Fruit fly (Drosophila melanogaster) whole organism, embryonic: ENCODE data around the gene cher.

ENCODE experiments used
- Abd-B ChIP-seq: fragments of 200-800 bp; sonication (Bioruptor generic); optimal IDR thresholded peaks from 2 replicates; lab custom pipeline; 2018; ENCODE audit warnings: missing biosample characterization, mild to moderate bottlenecking, missing genetic modification characterization, moderate library complexity
- Atf6 ChIP-seq: fragments of 200-800 bp; sonication (Bioruptor generic); IDR thresholded peaks from 2 replicates; pipeline ENCODE4 v1.3.6; 2022; ENCODE audit warnings: missing biosample characterization, missing genetic modification characterization
- CG11085 ChIP-seq: fragments of 200-800 bp; sonication (Bioruptor generic); IDR thresholded peaks from 2 replicates; pipeline ENCODE4 v1.3.6; 2022; ENCODE audit warnings: missing biosample characterization, missing genetic modification characterization
- CG12391 ChIP-seq: fragments of 200-800 bp; sonication (Bioruptor generic); optimal IDR thresholded peaks from 3 replicates; lab custom pipeline; 2018; ENCODE audit warnings: missing biosample characterization, mild to moderate bottlenecking, missing genetic modification characterization, moderate library complexity
- CG13296 ChIP-seq: fragments of 200-800 bp; sonication (Bioruptor generic); optimal IDR thresholded peaks from 3 replicates; lab custom pipeline; 2018; ENCODE audit warnings: missing biosample characterization, mild to moderate bottlenecking, missing genetic modification characterization
- CG13775 ChIP-seq: fragments of 200-800 bp; sonication (Bioruptor generic); optimal IDR thresholded peaks from 3 replicates; lab custom pipeline; 2017; ENCODE audit warnings: missing biosample characterization, mild to moderate bottlenecking, missing genetic modification characterization
- CG14014 ChIP-seq: fragments of 200-800 bp; sonication (Bioruptor generic); IDR thresholded peaks from 2 replicates; pipeline ENCODE4 v1.3.6; 2022; ENCODE audit warnings: missing biosample characterization, missing genetic modification characterization
- CG17186 ChIP-seq: fragments of 200-800 bp; sonication (Bioruptor generic); optimal IDR thresholded peaks from 3 replicates; lab custom pipeline; 2017; ENCODE audit warnings: missing biosample characterization, missing genetic modification reagents, missing genetic modification characterization
- CG17385 ChIP-seq: fragments of 200-800 bp; sonication (Bioruptor generic); optimal IDR thresholded peaks from 3 replicates; lab custom pipeline; 2018; ENCODE audit warnings: missing biosample characterization, mild to moderate bottlenecking, missing genetic modification characterization
- CG18619 ChIP-seq: fragments of 200-800 bp; sonication (Bioruptor generic); optimal IDR thresholded peaks from 3 replicates; lab custom pipeline; 2017; ENCODE audit warnings: missing biosample characterization, mild to moderate bottlenecking, missing genetic modification characterization
- CG32767 ChIP-seq: fragments of 200-800 bp; sonication (Bioruptor generic); IDR thresholded peaks from 2 replicates; pipeline ENCODE4 v1.3.6; 2022; ENCODE audit warnings: missing biosample characterization, missing genetic modification characterization
- CG32772 ChIP-seq: fragments of 200-800 bp; sonication (Bioruptor generic); IDR thresholded peaks from 2 replicates; pipeline ENCODE4 v1.3.6; 2022; ENCODE audit warnings: missing biosample characterization, missing genetic modification characterization
- CG33557 ChIP-seq: fragments of 200-800 bp; sonication (Bioruptor generic); optimal IDR thresholded peaks from 2 replicates; lab custom pipeline; 2019; ENCODE audit warnings: missing biosample characterization, mild to moderate bottlenecking, missing genetic modification characterization, moderate library complexity
- CG3407 ChIP-seq: fragments of 200-800 bp; sonication (Bioruptor generic); optimal IDR thresholded peaks from 2 replicates; lab custom pipeline; 2018; ENCODE audit warnings: missing biosample characterization, mild to moderate bottlenecking, missing genetic modification characterization
- CG34224 ChIP-seq: fragments of 200-800 bp; sonication (Bioruptor generic); IDR thresholded peaks from 3 replicates; pipeline ENCODE4 v1.3.6; 2022; ENCODE audit warnings: missing biosample characterization, missing genetic modification characterization; ENCODE audit not compliant: partially characterized antibody
- CG8089 ChIP-seq: fragments of 200-800 bp; sonication (Bioruptor generic); optimal IDR thresholded peaks from 3 replicates; lab custom pipeline; 2016; ENCODE audit warnings: missing biosample characterization, missing genetic modification characterization
- CG8281 ChIP-seq: fragments of 200-800 bp; sonication (Bioruptor generic); optimal IDR thresholded peaks from 2 replicates; lab custom pipeline; 2018; ENCODE audit warnings: missing biosample characterization, mild to moderate bottlenecking, missing genetic modification characterization, moderate library complexity
- CG9609 ChIP-seq: fragments of 200-800 bp; sonication (Bioruptor generic); optimal IDR thresholded peaks from 3 replicates; lab custom pipeline; 2016; ENCODE audit warnings: missing biosample characterization, missing genetic modification characterization
- Dek ChIP-seq: fragments of 200-800 bp; sonication (Bioruptor generic); optimal IDR thresholded peaks from 3 replicates; lab custom pipeline; 2019; ENCODE audit warnings: missing biosample characterization, mild to moderate bottlenecking, missing genetic modification characterization, moderate library complexity
- Doc2 ChIP-seq: fragments of 200-800 bp; sonication (Bioruptor generic); IDR thresholded peaks from 2 replicates; pipeline ENCODE4 v1.3.6; 2022; ENCODE audit warnings: missing biosample characterization, missing genetic modification characterization
- HLH54F ChIP-seq: fragments of 200-800 bp; sonication (Bioruptor generic); optimal IDR thresholded peaks from 3 replicates; lab custom pipeline; 2016; ENCODE audit warnings: missing biosample characterization, missing genetic modification characterization
- Hr3 ChIP-seq: fragments of 200-800 bp; sonication (Bioruptor generic); optimal IDR thresholded peaks from 3 replicates; lab custom pipeline; 2016; ENCODE audit warnings: missing biosample characterization, missing genetic modification characterization
- Hr51 ChIP-seq, 2 experiments: fragments of 200-800 bp; sonication (Bioruptor generic); optimal IDR thresholded peaks; 2 replicates in 1 of 2; 3 replicates in 1 of 2; lab custom pipeline; 2016 to 2018; ENCODE audit warnings: missing biosample characterization in 2 of 2, missing genetic modification characterization in 2 of 2, mild to moderate bottlenecking in 1 of 2, moderate library complexity in 1 of 2
- MBD-R2 ChIP-seq: fragments of 200-800 bp; sonication (Bioruptor generic); IDR thresholded peaks from 2 replicates; pipeline ENCODE4 v1.3.6; 2022; ENCODE audit warnings: missing biosample characterization, missing genetic modification characterization
- Max ChIP-seq: fragments of 200-800 bp; sonication (Bioruptor generic); optimal IDR thresholded peaks from 2 replicates; lab custom pipeline; 2016; ENCODE audit warnings: missing biosample characterization, mild to moderate bottlenecking, missing genetic modification characterization
- Med ChIP-seq: fragments of 200-800 bp; sonication (Bioruptor generic); peaks from one replicate; lab custom pipeline; 2016; ENCODE audit warnings: missing biosample characterization, missing genetic modification characterization, mild to moderate bottlenecking, inconsistent platforms, moderate library complexity
- Nf-YA ChIP-seq: fragments of 200-800 bp; sonication (Bioruptor generic); IDR thresholded peaks from 2 replicates; pipeline ENCODE4 v1.3.6; 2022; ENCODE audit warnings: missing biosample characterization, missing genetic modification characterization
- Nf-YC ChIP-seq: fragments of 200-800 bp; optimal IDR thresholded peaks from 3 replicates; lab custom pipeline; 2019; ENCODE audit warnings: missing biosample characterization, mild to moderate bottlenecking, missing genetic modification characterization, moderate library complexity
- Rx ChIP-seq: fragments of 200-800 bp; sonication (Bioruptor generic); IDR thresholded peaks from 2 replicates; pipeline ENCODE4 v1.3.6; 2022; ENCODE audit warnings: missing biosample characterization, missing genetic modification characterization
- Taf1 ChIP-seq: fragments of 200-800 bp; sonication (Bioruptor generic); IDR thresholded peaks from 2 replicates; pipeline ENCODE4 v1.3.6; 2022; ENCODE audit warnings: missing biosample characterization, missing genetic modification characterization
- abd-A ChIP-seq: fragments of 200-800 bp; sonication (Bioruptor generic); optimal IDR thresholded peaks from 3 replicates; lab custom pipeline; 2019; ENCODE audit warnings: missing biosample characterization, mild to moderate bottlenecking, missing genetic modification characterization, moderate library complexity
- ac ChIP-seq: fragments of 200-800 bp; sonication (Bioruptor generic); optimal IDR thresholded peaks from 3 replicates; lab custom pipeline; 2017; ENCODE audit warnings: missing biosample characterization, mild to moderate bottlenecking, missing genetic modification characterization
- bbx ChIP-seq: fragments of 200-800 bp; sonication (Bioruptor generic); IDR thresholded peaks from 2 replicates; pipeline ENCODE4 v1.3.6; 2022; ENCODE audit warnings: missing biosample characterization, missing genetic modification characterization; ENCODE audit not compliant: partially characterized antibody
- br ChIP-seq: fragments of >200 bp; optimal IDR thresholded peaks from 2 replicates; lab custom pipeline; 2017
- btn ChIP-seq: fragments of 200-800 bp; sonication (Bioruptor generic); optimal IDR thresholded peaks from 2 replicates; lab custom pipeline; 2016; ENCODE audit warnings: missing biosample characterization, missing genetic modification characterization
- cad ChIP-seq: fragments of >200 bp; optimal IDR thresholded peaks from 2 replicates; lab custom pipeline; 2017; ENCODE audit warnings: missing biosample characterization, missing genetic modification characterization
- dysf ChIP-seq: fragments of 200-800 bp; sonication (Bioruptor generic); IDR thresholded peaks from 3 replicates; pipeline ENCODE4 v1.3.6; 2022; ENCODE audit warnings: missing biosample characterization, missing genetic modification characterization
- hth ChIP-seq: fragments of >200 bp; optimal IDR thresholded peaks from 2 replicates; lab custom pipeline; 2017; ENCODE audit warnings: inconsistent platforms
- lab ChIP-seq: fragments of 200-800 bp; sonication (Bioruptor generic); optimal IDR thresholded peaks from 3 replicates; lab custom pipeline; 2017; ENCODE audit warnings: missing biosample characterization, missing genetic modification characterization, mild to moderate bottlenecking, moderate library complexity, missing genetic modification reagents
- lov ChIP-seq, 2 experiments: fragments of 200-800 bp in 1 of 2; fragments of >200 bp in 1 of 2; sonication (Bioruptor generic) in 1 of 2; IDR thresholded peaks in 1 of 2; optimal IDR thresholded peaks in 1 of 2; 2 replicates in 1 of 2; 3 replicates in 1 of 2; pipeline versions ENCODE4 v1.3.6 to Lab custom; 2017 to 2022; ENCODE audit warnings: missing biosample characterization in 1 of 2, missing genetic modification characterization in 1 of 2
- oc ChIP-seq: fragments of 200-800 bp; sonication (Bioruptor generic); optimal IDR thresholded peaks from 2 replicates; lab custom pipeline; 2018; ENCODE audit warnings: missing biosample characterization, mild to moderate bottlenecking, missing genetic modification characterization, moderate library complexity
- pros ChIP-seq: fragments of 200-800 bp; sonication (Bioruptor generic); optimal IDR thresholded peaks from 3 replicates; lab custom pipeline; 2019; ENCODE audit warnings: missing biosample characterization, mild to moderate bottlenecking, missing genetic modification characterization, moderate library complexity
- ranshi ChIP-seq: fragments of 200-800 bp; sonication (Bioruptor generic); IDR thresholded peaks from 2 replicates; pipeline ENCODE4 v1.3.6; 2022; ENCODE audit warnings: missing biosample characterization, missing genetic modification characterization
- sisA ChIP-seq: fragments of 200-800 bp; sonication (Bioruptor generic); IDR thresholded peaks from 2 replicates; pipeline ENCODE4 v1.3.6; 2022; ENCODE audit warnings: missing biosample characterization, missing genetic modification characterization
- so ChIP-seq: fragments of 200-800 bp; sonication (Bioruptor generic); IDR thresholded peaks from 3 replicates; pipeline ENCODE4 v1.3.6; 2022; ENCODE audit warnings: missing biosample characterization, missing genetic modification characterization
- sqz ChIP-seq: fragments of 200-800 bp; sonication (Bioruptor generic); optimal IDR thresholded peaks from 3 replicates; lab custom pipeline; 2018; ENCODE audit warnings: missing biosample characterization, mild to moderate bottlenecking, missing genetic modification characterization
- tna ChIP-seq: fragments of 200-800 bp; sonication (Bioruptor generic); IDR thresholded peaks from 2 replicates; pipeline ENCODE4 v1.3.6; 2022; ENCODE audit warnings: missing biosample characterization, missing genetic modification characterization; ENCODE audit not compliant: partially characterized antibody
- vnd ChIP-seq: fragments of 200-800 bp; sonication (Bioruptor generic); IDR thresholded peaks from 3 replicates; pipeline ENCODE4 v1.3.6; 2022; ENCODE audit warnings: missing biosample characterization, missing genetic modification characterization; ENCODE audit not compliant: partially characterized antibody
- vvl ChIP-seq: fragments of 200-800 bp; sonication (Bioruptor generic); IDR thresholded peaks from 2 replicates; pipeline ENCODE4 v1.3.6; 2022; ENCODE audit warnings: missing biosample characterization, missing genetic modification characterization

Gene cher

dm6 chr3R:17080666-17081358 lies 44.4 kb downstream of the cher start (continued):
- no peak for TF ChIP-seq br (lab: Kevin White, UChicago)
- TF ChIP-seq abd-A (tag; lab: Kevin White, UChicago) = no peak
- TF ChIP-seq Rx (GFP tag; lab: Robert Waterston, UW) = peak; percentile 91
- peak; percentile 64 for TF ChIP-seq pros
- TF ChIP-seq Atf6 = peak; percentile 93
- peak; percentile 87 for TF ChIP-seq Nf-YC
- TF ChIP-seq CG17385 (GFP tag; lab: Kevin White, UChicago) = peak; percentile 94
- TF ChIP-seq sisA (GFP tag; lab: Robert Waterston, UW) = peak; percentile 89
- peak; percentile 87 for TF ChIP-seq CG9609 (GFP tag; lab: Kevin White, UChicago)
- TF ChIP-seq Hr51 (GFP tag; optimal IDR thresholded peaks at IDR 0.05; lab: Kevin White, UChicago) = peak; percentile 85 to 98
- TF ChIP-seq CG8089 (GFP tag; lab: Kevin White, UChicago) = peak; percentile 83
- TF ChIP-seq CG8281 = peak; percentile 87
- peak; percentile 95 for TF ChIP-seq CG3407
- peak; percentile 85 for TF ChIP-seq ac (GFP tag; lab: Kevin White, UChicago)
- no peak for TF ChIP-seq bbx
- no peak for TF ChIP-seq lov (optimal IDR thresholded peaks at IDR 0.05; lab: Kevin White, UChicago)
- peak; percentile 90 for TF ChIP-seq lov (GFP tag; IDR thresholded peaks at IDR 0.05; lab: Robert Waterston, UW)
- peak; percentile 91 for TF ChIP-seq CG32772
- peak; percentile 94 for TF ChIP-seq oc (tag; lab: Kevin White, UChicago)
- peak; percentile 95 for TF ChIP-seq dysf (GFP tag; lab: Robert Waterston, UW)
- peak; percentile 93 for TF ChIP-seq ranshi (GFP tag; lab: Robert Waterston, UW)
- peak; percentile 71 for TF ChIP-seq btn
- TF ChIP-seq Doc2 (GFP tag; lab: Robert Waterston, UW) = peak; percentile 56; the same call in 1 of the 2 replicates
- TF ChIP-seq CG13296 (GFP tag; lab: Kevin White, UChicago) = peak; percentile 94
- TF ChIP-seq HLH54F = peak; percentile 86
- peak; percentile 95 for TF ChIP-seq Hr3 (GFP tag; lab: Kevin White, UChicago)
- peak; percentile 97 for TF ChIP-seq CG13775 (GFP tag; lab: Kevin White, UChicago)
- peak; percentile 81 for TF ChIP-seq CG17186 (GFP tag; lab: Kevin White, UChicago)
- TF ChIP-seq CG34224 (GFP tag; lab: Robert Waterston, UW) = no peak; the same call in 2 of the 3 replicates
- TF ChIP-seq Nf-YA (GFP tag; lab: Robert Waterston, UW) = peak; percentile 78
- TF ChIP-seq CG18619 (GFP tag; lab: Kevin White, UChicago) = peak; percentile 95
- TF ChIP-seq lab = peak; percentile 96
- peak; percentile 88 for TF ChIP-seq sqz (GFP tag; lab: Kevin White, UChicago)
- peak; percentile 96 for TF ChIP-seq so (GFP tag; lab: Robert Waterston, UW)
- no peak for TF ChIP-seq vnd (GFP tag; lab: Robert Waterston, UW)
- peak; percentile 96 for TF ChIP-seq Max
- TF ChIP-seq Med (GFP tag; lab: Kevin White, UChicago) = peak; percentile 97
- no peak for TF ChIP-seq cad (GFP tag; lab: Kevin White, UChicago)
- TF ChIP-seq tna = no peak
- peak; percentile 98 for TF ChIP-seq CG12391 (tag; lab: Kevin White, UChicago)
- peak; percentile 96 for TF ChIP-seq vvl (GFP tag; lab: Robert Waterston, UW)
- TF ChIP-seq Taf1 (GFP tag; lab: Robert Waterston, UW) = peak; percentile 82; the same call in 1 of the 2 replicates
- TF ChIP-seq CG11085 = peak; percentile 69
- TF ChIP-seq MBD-R2 (GFP tag; lab: Robert Waterston, UW) = peak; percentile 66; the same call in 1 of the 2 replicates
- TF ChIP-seq CG32767 (GFP tag; lab: Robert Waterston, UW) = peak; percentile 96
- no peak for TF ChIP-seq hth (lab: Kevin White, UChicago)
- TF ChIP-seq CG14014 (GFP tag; lab: Robert Waterston, UW) = peak; percentile 93
- TF ChIP-seq Dek (tag; lab: Kevin White, UChicago) = peak; percentile 92
- peak; percentile 94 for TF ChIP-seq CG33557
- peak; percentile 90 for TF ChIP-seq Abd-B (GFP tag; lab: Kevin White, UChicago)
